Fruit fly (Drosophila melanogaster) whole organism, embryonic: Measurements from ENCODE around the gene Uba5.

Source experiments
- Atf-2 ChIP-seq: fragments of 200-800 bp; sonication (Bioruptor generic); optimal IDR thresholded peaks from 2 replicates; lab custom pipeline; 2016; ENCODE audit warnings: missing biosample characterization, missing genetic modification characterization
- CG13296 ChIP-seq: fragments of 200-800 bp; sonication (Bioruptor generic); optimal IDR thresholded peaks from 3 replicates; lab custom pipeline; 2018; ENCODE audit warnings: missing biosample characterization, mild to moderate bottlenecking, missing genetic modification characterization
- CG13894 ChIP-seq: fragments of 200-800 bp; sonication (Bioruptor generic); optimal IDR thresholded peaks from 3 replicates; lab custom pipeline; 2018; ENCODE audit warnings: missing biosample characterization, mild to moderate bottlenecking, missing genetic modification characterization, moderate library complexity
- CG14667 ChIP-seq: fragments of 200-800 bp; sonication (Bioruptor generic); IDR thresholded peaks from 2 replicates; pipeline ENCODE4 v1.3.6; 2022; ENCODE audit warnings: missing biosample characterization, missing genetic modification characterization
- CG1529 ChIP-seq: fragments of 200-800 bp; sonication (Bioruptor generic); optimal IDR thresholded peaks from 3 replicates; lab custom pipeline; 2018; ENCODE audit warnings: missing biosample characterization, missing genetic modification characterization
- CG15514 ChIP-seq: fragments of 200-800 bp; sonication (Bioruptor generic); optimal IDR thresholded peaks from 3 replicates; lab custom pipeline; 2017; ENCODE audit warnings: missing biosample characterization, missing genetic modification characterization, mild to moderate bottlenecking, moderate library complexity, missing genetic modification reagents
- CG17186 ChIP-seq: fragments of 200-800 bp; sonication (Bioruptor generic); optimal IDR thresholded peaks from 3 replicates; lab custom pipeline; 2017; ENCODE audit warnings: missing biosample characterization, missing genetic modification reagents, missing genetic modification characterization
- CG17802 ChIP-seq: fragments of 200-800 bp; sonication (Bioruptor generic); optimal IDR thresholded peaks from 2 replicates; lab custom pipeline; 2018; ENCODE audit warnings: missing biosample characterization, mild to moderate bottlenecking, missing genetic modification characterization, moderate library complexity
- CG2129 ChIP-seq: fragments of 200-800 bp; sonication (Bioruptor generic); IDR thresholded peaks from 2 replicates; pipeline ENCODE4 v1.3.6; 2022; ENCODE audit warnings: missing biosample characterization, missing genetic modification characterization; ENCODE audit not compliant: partially characterized antibody
- CG31365 ChIP-seq: fragments of 200-800 bp; sonication (Bioruptor generic); optimal IDR thresholded peaks from 2 replicates; lab custom pipeline; 2018; ENCODE audit warnings: missing biosample characterization, mild to moderate bottlenecking, missing genetic modification characterization
- CG34422 ChIP-seq: fragments of 200-800 bp; sonication (Bioruptor generic); IDR thresholded peaks from 3 replicates; pipeline ENCODE4 v1.3.6; 2022; ENCODE audit warnings: missing biosample characterization, missing genetic modification characterization
- CG6765 ChIP-seq: fragments of 200-800 bp; sonication (Bioruptor generic); optimal IDR thresholded peaks from 3 replicates; lab custom pipeline; 2017; ENCODE audit warnings: missing biosample characterization, mild to moderate bottlenecking, missing genetic modification characterization
- CG6854 ChIP-seq: fragments of 200-800 bp; sonication (Bioruptor generic); optimal IDR thresholded peaks from 3 replicates; lab custom pipeline; 2017; ENCODE audit warnings: missing biosample characterization, mild to moderate bottlenecking, missing genetic modification characterization
- CG9797 ChIP-seq: fragments of 200-800 bp; sonication (Bioruptor generic); optimal IDR thresholded peaks from 3 replicates; lab custom pipeline; 2018; ENCODE audit warnings: missing biosample characterization, mild to moderate bottlenecking, missing genetic modification characterization
- CTCF ChIP-seq: fragments of 200-800 bp; sonication (Bioruptor generic); optimal IDR thresholded peaks from 2 replicates; lab custom pipeline; 2017; ENCODE audit warnings: missing biosample characterization, mild to moderate bottlenecking, missing genetic modification characterization, moderate library complexity
- CrebB ChIP-seq: fragments of 200-800 bp; sonication (Bioruptor generic); optimal IDR thresholded peaks from 3 replicates; lab custom pipeline; 2018; ENCODE audit warnings: missing biosample characterization, mild to moderate bottlenecking, missing genetic modification characterization
- Dad ChIP-seq: fragments of 200-800 bp; sonication (Bioruptor generic); optimal IDR thresholded peaks from 3 replicates; lab custom pipeline; 2016; ENCODE audit warnings: missing biosample characterization, missing genetic modification characterization
- Deaf1 ChIP-seq: fragments of 200-800 bp; optimal IDR thresholded peaks from 3 replicates; lab custom pipeline; 2019; ENCODE audit warnings: missing biosample characterization, mild to moderate bottlenecking, missing genetic modification characterization, moderate library complexity
- Dek ChIP-seq: fragments of 200-800 bp; sonication (Bioruptor generic); optimal IDR thresholded peaks from 3 replicates; lab custom pipeline; 2019; ENCODE audit warnings: missing biosample characterization, mild to moderate bottlenecking, missing genetic modification characterization, moderate library complexity
- Dp ChIP-seq: fragments of 200-800 bp; sonication (Bioruptor generic); optimal IDR thresholded peaks from 2 replicates; lab custom pipeline; 2018; ENCODE audit warnings: missing biosample characterization, mild to moderate bottlenecking, missing genetic modification characterization, moderate library complexity
- Ets65A ChIP-seq: fragments of 200-800 bp; sonication (Bioruptor generic); peaks from one replicate; lab custom pipeline; 2016; ENCODE audit warnings: missing biosample characterization, missing genetic modification characterization
- HmgD ChIP-seq: fragments of 200-800 bp; sonication (Bioruptor generic); optimal IDR thresholded peaks from 3 replicates; lab custom pipeline; 2016; ENCODE audit warnings: missing biosample characterization, missing genetic modification characterization
- Jarid2 ChIP-seq: fragments of 200-800 bp; sonication (Bioruptor generic); optimal IDR thresholded peaks from 3 replicates; lab custom pipeline; 2017; ENCODE audit warnings: mild to moderate bottlenecking, missing biosample characterization, missing genetic modification reagents, missing genetic modification characterization
- Med ChIP-seq: fragments of 200-800 bp; sonication (Bioruptor generic); peaks from one replicate; lab custom pipeline; 2016; ENCODE audit warnings: missing biosample characterization, missing genetic modification characterization, mild to moderate bottlenecking, inconsistent platforms, moderate library complexity
- Mrtf ChIP-seq: fragments of 200-800 bp; sonication (Bioruptor generic); IDR thresholded peaks from 3 replicates; pipeline ENCODE4 v1.3.6; 2022; ENCODE audit warnings: missing biosample characterization, missing genetic modification characterization
- Myb ChIP-seq: fragments of 200-800 bp; sonication (Bioruptor generic); optimal IDR thresholded peaks from 2 replicates; lab custom pipeline; 2016; ENCODE audit warnings: missing biosample characterization, missing genetic modification characterization
- Neu2 ChIP-seq: fragments of 200-800 bp; sonication (Bioruptor generic); optimal IDR thresholded peaks from 3 replicates; lab custom pipeline; 2016; ENCODE audit warnings: missing biosample characterization, missing genetic modification characterization, borderline replicate concordance
- Nf-YC ChIP-seq: fragments of 200-800 bp; optimal IDR thresholded peaks from 3 replicates; lab custom pipeline; 2019; ENCODE audit warnings: missing biosample characterization, mild to moderate bottlenecking, missing genetic modification characterization, moderate library complexity
- Pdp1 ChIP-seq, 2 experiments: fragments of 200-800 bp; sonication (Bioruptor generic); optimal IDR thresholded peaks; 3 replicates each; lab custom pipeline; 2016; ENCODE audit warnings: missing biosample characterization in 2 of 2, missing genetic modification characterization in 2 of 2, mild to moderate bottlenecking in 1 of 2, moderate library complexity in 1 of 2
- Sin3A ChIP-seq: fragments of >200 bp; optimal IDR thresholded peaks from 2 replicates; lab custom pipeline; 2018
- ato ChIP-seq: fragments of 200-800 bp; sonication (Bioruptor generic); IDR thresholded peaks from 2 replicates; pipeline ENCODE4 v1.3.6; 2022; ENCODE audit warnings: missing biosample characterization, missing genetic modification characterization; ENCODE audit not compliant: partially characterized antibody
- caup ChIP-seq: fragments of 200-800 bp; sonication (Bioruptor generic); optimal IDR thresholded peaks from 3 replicates; lab custom pipeline; 2017; ENCODE audit warnings: missing biosample characterization, mild to moderate bottlenecking, missing genetic modification characterization, moderate library complexity; ENCODE audit not compliant: severe bottlenecking
- chif ChIP-seq, 2 experiments: fragments of 200-800 bp; sonication (Bioruptor generic); optimal IDR thresholded peaks; 3 replicates each; lab custom pipeline; 2016; ENCODE audit warnings: missing biosample characterization in 2 of 2, missing genetic modification characterization in 2 of 2
- ci ChIP-seq: fragments of 200-800 bp; sonication (Bioruptor generic); IDR thresholded peaks from 3 replicates; pipeline ENCODE4 v1.3.6; 2022; ENCODE audit warnings: missing biosample characterization, missing genetic modification characterization
- gro ChIP-seq: fragments of 200-800 bp; sonication (Bioruptor generic); optimal IDR thresholded peaks from 2 replicates; lab custom pipeline; 2016; ENCODE audit warnings: missing biosample characterization, missing genetic modification characterization
- her ChIP-seq: fragments of 200-800 bp; sonication (Bioruptor generic); optimal IDR thresholded peaks from 2 replicates; lab custom pipeline; 2016; ENCODE audit warnings: missing biosample characterization, missing genetic modification characterization
- lilli ChIP-seq: fragments of 200-800 bp; sonication (Bioruptor generic); optimal IDR thresholded peaks from 3 replicates; lab custom pipeline; 2016; ENCODE audit warnings: missing biosample characterization, missing genetic modification characterization
- mirr ChIP-seq: fragments of 200-800 bp; sonication (Bioruptor generic); optimal IDR thresholded peaks from 3 replicates; lab custom pipeline; 2018; ENCODE audit warnings: missing biosample characterization, mild to moderate bottlenecking, missing genetic modification characterization
- nmo ChIP-seq: fragments of 200-800 bp; sonication (Bioruptor generic); optimal IDR thresholded peaks from 2 replicates; lab custom pipeline; 2018; ENCODE audit warnings: missing biosample characterization, mild to moderate bottlenecking, missing genetic modification characterization, moderate library complexity
- nom ChIP-seq: fragments of 200-800 bp; sonication (Bioruptor generic); optimal IDR thresholded peaks from 2 replicates; lab custom pipeline; 2017; ENCODE audit warnings: missing biosample characterization, missing genetic modification characterization, mild to moderate bottlenecking, moderate library complexity, missing genetic modification reagents
- otp ChIP-seq: fragments of 200-800 bp; sonication (Bioruptor generic); IDR thresholded peaks from 3 replicates; pipeline ENCODE4, ENCODE4 v1.3.6; 2022; ENCODE audit warnings: missing biosample characterization, missing genetic modification characterization
- phol ChIP-seq: fragments of 200-800 bp; sonication (Bioruptor generic); optimal IDR thresholded peaks from 3 replicates; lab custom pipeline; 2018; ENCODE audit warnings: missing biosample characterization, mild to moderate bottlenecking, missing genetic modification characterization, moderate library complexity
- rib ChIP-seq: fragments of 200-800 bp; sonication (Bioruptor generic); IDR thresholded peaks from 2 replicates; pipeline ENCODE4 v1.3.6; 2022; ENCODE audit warnings: missing biosample characterization, missing genetic modification characterization
- scrt ChIP-seq: fragments of 200-800 bp; sonication (Bioruptor generic); optimal IDR thresholded peaks from 2 replicates; lab custom pipeline; 2018; ENCODE audit warnings: missing biosample characterization, mild to moderate bottlenecking, missing genetic modification characterization, moderate library complexity
- sd ChIP-seq: fragments of 200-800 bp; sonication (Bioruptor generic); optimal IDR thresholded peaks from 3 replicates; lab custom pipeline; 2018; ENCODE audit warnings: missing biosample characterization, mild to moderate bottlenecking, missing genetic modification characterization, moderate library complexity
- sim ChIP-seq: fragments of 200-800 bp; sonication (Bioruptor generic); IDR thresholded peaks from 2 replicates; pipeline ENCODE4 v1.3.6; 2022; ENCODE audit warnings: missing biosample characterization, missing genetic modification characterization
- sima ChIP-seq: fragments of 200-800 bp; sonication (Bioruptor generic); optimal IDR thresholded peaks from 2 replicates; lab custom pipeline; 2016; ENCODE audit warnings: missing biosample characterization, missing genetic modification characterization
- stwl ChIP-seq: fragments of 200-800 bp; sonication (Bioruptor generic); optimal IDR thresholded peaks from 3 replicates; lab custom pipeline; 2018; ENCODE audit warnings: missing biosample characterization, mild to moderate bottlenecking, missing genetic modification characterization, moderate library complexity
- tna ChIP-seq: fragments of 200-800 bp; sonication (Bioruptor generic); IDR thresholded peaks from 2 replicates; pipeline ENCODE4 v1.3.6; 2022; ENCODE audit warnings: missing biosample characterization, missing genetic modification characterization; ENCODE audit not compliant: partially characterized antibody
- trem ChIP-seq: fragments of 200-800 bp; optimal IDR thresholded peaks from 3 replicates; lab custom pipeline; 2019; ENCODE audit warnings: missing biosample characterization, mild to moderate bottlenecking, missing genetic modification characterization, moderate library complexity

Gene Uba5

dm6 chrX:11492916-11493590 lies 9.7 kb downstream of the Uba5 start, which contains the start of gene Drak:
Gene Drak, plus strand, starts transcription at chrX:11493135.
- TF ChIP-seq CG1529 (GFP tag; lab: Kevin White, UChicago): no peak
- peak; percentile 96 for TF ChIP-seq Jarid2 (GFP tag; lab: Kevin White, UChicago)
- TF ChIP-seq her (GFP tag; lab: Kevin White, UChicago): peak; percentile 12
- TF ChIP-seq Ets65A: peak; percentile 63
- TF ChIP-seq nom (GFP tag; lab: Kevin White, UChicago): peak; percentile 31
- TF ChIP-seq Dp: peak; percentile 78
- TF ChIP-seq CG13894 (tag; lab: Kevin White, UChicago): peak; percentile 24
- peak; percentile 75 for TF ChIP-seq Myb
- TF ChIP-seq Neu2 (GFP tag; lab: Kevin White, UChicago): peak; percentile 15
- TF ChIP-seq Deaf1: peak; percentile 28
- no peak for TF ChIP-seq CG2129 (GFP tag; lab: Robert Waterston, UW)
- peak; percentile 22 for TF ChIP-seq CTCF (GFP tag; lab: Kevin White, UChicago)
- peak; percentile 5 for TF ChIP-seq Dad (GFP tag; lab: Kevin White, UChicago)
- no peak for TF ChIP-seq mirr
- TF ChIP-seq HmgD: peak; percentile 38
- TF ChIP-seq Mrtf: no peak
- peak; percentile 55 for TF ChIP-seq sd (tag; lab: Kevin White, UChicago)
- peak; percentile 27 for TF ChIP-seq gro (GFP tag; lab: Kevin White, UChicago)
- TF ChIP-seq CG17186: peak; percentile 58
- no peak for TF ChIP-seq sima (GFP tag; lab: Kevin White, UChicago)
- peak in 1 of 2 experiments; percentile 57 for TF ChIP-seq Pdp1 (GFP tag; optimal IDR thresholded peaks at IDR 0.05; lab: Kevin White, UChicago)
- no peak for TF ChIP-seq otp (GFP tag; lab: Robert Waterston, UW)
- TF ChIP-seq sim (GFP tag; lab: Robert Waterston, UW): no peak
- TF ChIP-seq Sin3A: peak; percentile 82
- TF ChIP-seq scrt (GFP tag; lab: Kevin White, UChicago): peak; percentile 39
- no peak for TF ChIP-seq CG34422 (GFP tag; lab: Robert Waterston, UW)
- TF ChIP-seq CG14667 (GFP tag; lab: Robert Waterston, UW): no peak
- TF ChIP-seq CG17802: no peak
- peak; percentile 47 for TF ChIP-seq stwl (tag; lab: Kevin White, UChicago)
- TF ChIP-seq tna (GFP tag; lab: Robert Waterston, UW): no peak
- TF ChIP-seq lilli (GFP tag; lab: Kevin White, UChicago): peak; percentile 2
- no peak for TF ChIP-seq CG31365 (tag; lab: Kevin White, UChicago)
- no peak for TF ChIP-seq ci (GFP tag; lab: Robert Waterston, UW)
- peak; percentile 85 for TF ChIP-seq Med
- TF ChIP-seq trem: peak; percentile 17
- TF ChIP-seq nmo (GFP tag; lab: Kevin White, UChicago): peak; percentile 31
- no peak for TF ChIP-seq chif (GFP tag; optimal IDR thresholded peaks at IDR 0.05; lab: Kevin White, UChicago)
- peak; percentile 4 for TF ChIP-seq CG6854
- TF ChIP-seq Atf-2: no peak
- TF ChIP-seq phol (tag; lab: Kevin White, UChicago): peak; percentile 1
- TF ChIP-seq CG9797 (GFP tag; lab: Kevin White, UChicago): peak; percentile 94
- TF ChIP-seq CrebB (tag; lab: Kevin White, UChicago): peak; percentile 20
- TF ChIP-seq ato (GFP tag; lab: Robert Waterston, UW): no peak
- no peak for TF ChIP-seq caup (GFP tag; lab: Kevin White, UChicago)
- peak; percentile 20 for TF ChIP-seq Nf-YC (tag; lab: Kevin White, UChicago)
- TF ChIP-seq Dek (tag; lab: Kevin White, UChicago): peak; percentile 25
- no peak for TF ChIP-seq rib (GFP tag; lab: Robert Waterston, UW)
- TF ChIP-seq CG15514 (GFP tag; lab: Kevin White, UChicago): peak; percentile 54
- peak; percentile 37 for TF ChIP-seq CG6765 (GFP tag; lab: Kevin White, UChicago)
- TF ChIP-seq CG13296 (GFP tag; lab: Kevin White, UChicago): peak; percentile 14
